Fruit fly (Drosophila melanogaster) whole organism, pupa: Measurements from ENCODE around the gene CG42727.
A peak's percentile ranks its signal among the peaks of the same experiment; 100 is the strongest.

Source experiments
- CG10348 ChIP-seq: fragments of 200-800 bp; sonication (Bioruptor generic); IDR thresholded peaks from 2 replicates; pipeline ENCODE4 v1.3.6; 2022; ENCODE audit warnings: missing biosample characterization, missing genetic modification characterization
- CG15710 ChIP-seq: fragments of 200-800 bp; sonication (Bioruptor generic); optimal IDR thresholded peaks from 2 replicates; lab custom pipeline; 2018; ENCODE audit warnings: missing biosample characterization, mild to moderate bottlenecking, missing genetic modification characterization, moderate library complexity
- D1 ChIP-seq: fragments of 200-800 bp; sonication (Bioruptor generic); optimal IDR thresholded peaks from 2 replicates; lab custom pipeline; 2018; ENCODE audit warnings: missing biosample characterization, mild to moderate bottlenecking, missing genetic modification characterization, moderate library complexity
- EcR ChIP-seq: fragments of 200-800 bp; sonication (Bioruptor generic); optimal IDR thresholded peaks from 3 replicates; lab custom pipeline; 2019; ENCODE audit warnings: missing biosample characterization, missing genetic modification characterization, mild to moderate bottlenecking, moderate library complexity, missing genetic modification reagents
- Pif1A ChIP-seq: fragments of 200-800 bp; sonication (Bioruptor generic); optimal IDR thresholded peaks from 3 replicates; lab custom pipeline; 2016; ENCODE audit warnings: missing biosample characterization, missing genetic modification characterization
- gl ChIP-seq: fragments of 200-800 bp; sonication (Bioruptor generic); optimal IDR thresholded peaks from 2 replicates; lab custom pipeline; 2018; ENCODE audit warnings: missing biosample characterization, mild to moderate bottlenecking, missing genetic modification characterization

dm6 chr3R:15366839-15367238, 19.0 kb downstream of the CG42727 start:
- TF ChIP-seq EcR (GFP tag; lab: Kevin White, UChicago) (no peak), Pif1A (GFP tag; lab: Kevin White, UChicago) (no peak), CG10348 (GFP tag; lab: Robert Waterston, UW) (no peak), D1 (no peak), CG15710 (tag; lab: Kevin White, UChicago) (peak; percentile 32), gl (no peak)
